Worm (Caenorhabditis elegans) whole organism, mixed stage, embryonic: ENCODE data around the gene spo-11.

Experiments used
- M03D4.4 ChIP-seq: sonication (generic microtip); optimal IDR thresholded peaks from 2 replicates; lab custom pipeline; 2017; ENCODE audit warnings: mild to moderate bottlenecking, missing genetic modification characterization, missing compliant biosample characterization
- ceh-83 ChIP-seq: fragments of 200-800 bp; sonication (Bioruptor generic); optimal IDR thresholded peaks from 2 replicates; lab custom pipeline; 2018; ENCODE audit warnings: mild to moderate bottlenecking, missing genetic modification characterization, missing compliant biosample characterization
- ces-1 ChIP-seq: fragments of 150-350 bp; optimal IDR thresholded peaks from 2 replicates; lab custom pipeline; 2014; ENCODE audit warnings: missing biosample characterization, missing genetic modification reagents, missing genetic modification characterization
- lin-32 ChIP-seq: fragments of 200-800 bp; sonication (Bioruptor generic); optimal IDR thresholded peaks from 2 replicates; lab custom pipeline; 2018; ENCODE audit warnings: mild to moderate bottlenecking, missing genetic modification characterization, missing compliant biosample characterization
- mab-5 ChIP-seq: fragments of 150-350 bp; optimal IDR thresholded peaks from 2 replicates; lab custom pipeline; 2014; ENCODE audit warnings: missing biosample characterization, missing genetic modification characterization
- mep-1 ChIP-seq: fragments of 150-350 bp; optimal IDR thresholded peaks from 2 replicates; lab custom pipeline; 2017; ENCODE audit warnings: missing biosample characterization, missing genetic modification reagents, missing genetic modification characterization, inconsistent platforms
- nhr-28 ChIP-seq: fragments of 150-350 bp; optimal IDR thresholded peaks from 2 replicates; lab custom pipeline; 2014; ENCODE audit warnings: missing biosample characterization, missing genetic modification characterization
- sptf-1 ChIP-seq: sonication (generic microtip); optimal IDR thresholded peaks from 2 replicates; lab custom pipeline; 2017; ENCODE audit warnings: mild to moderate bottlenecking, missing genetic modification characterization, moderate library complexity, missing compliant biosample characterization
- tbx-8 ChIP-seq: fragments of 200-800 bp; sonication (Bioruptor generic); optimal IDR thresholded peaks from 2 replicates; lab custom pipeline; 2018; ENCODE audit warnings: mild to moderate bottlenecking, missing genetic modification characterization, moderate library complexity, missing compliant biosample characterization
- zip-8 ChIP-seq: fragments of 150-350 bp; optimal IDR thresholded peaks from 2 replicates; lab custom pipeline; 2014; ENCODE audit warnings: missing biosample characterization, missing genetic modification characterization

Gene spo-11

DNA sequence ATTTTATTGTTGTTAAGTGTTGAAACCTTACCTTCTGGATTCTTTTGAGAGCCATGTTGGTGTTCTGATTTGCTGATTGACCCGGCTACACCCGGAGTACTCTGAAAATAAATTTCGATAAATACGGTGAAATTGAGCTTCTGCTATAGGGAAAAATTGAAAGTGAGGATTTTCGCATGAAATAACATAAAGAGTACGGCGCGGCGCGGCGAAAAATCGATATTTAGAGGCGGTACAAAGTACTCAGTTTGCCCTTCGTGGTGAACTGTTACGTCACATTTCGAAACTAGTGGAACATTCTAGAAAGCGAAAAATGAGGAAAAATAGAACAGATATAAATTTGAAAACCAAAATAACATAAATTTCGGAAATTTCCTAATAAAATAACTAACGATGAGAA lies 42.5 kb downstream of the spo-11 start, which contains the start of gene let-70:
TSS of gene let-70 (minus strand) at position 101 of the 400 bp plus-strand sequence.
- TF ChIP-seq ceh-83 (GFP tag; lab: Kevin White, UChicago) = no peak
- TF ChIP-seq zip-8 = peak; percentile 14

DNA sequence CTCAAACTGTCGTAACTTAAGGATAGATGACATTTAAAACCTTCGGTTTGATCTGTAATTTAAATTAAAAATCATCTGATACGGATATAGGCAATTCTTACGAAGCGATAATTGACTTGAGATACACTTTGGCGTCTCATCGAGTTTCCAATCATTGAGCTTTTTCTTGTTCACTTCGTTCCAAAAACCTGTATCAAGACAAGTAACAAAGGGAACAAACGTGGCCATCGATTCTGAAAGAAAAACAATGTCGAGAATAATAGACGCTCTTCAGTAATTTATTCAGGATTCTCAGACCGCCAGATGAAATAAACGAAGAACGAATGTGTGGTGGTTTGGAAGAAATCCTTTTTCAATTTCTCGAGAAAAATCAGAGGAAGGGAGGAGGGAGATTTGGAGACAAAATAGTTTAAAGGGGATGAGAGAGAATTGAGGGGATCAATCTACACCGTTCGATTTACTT lies 43.8 kb downstream of the spo-11 start, which contains the start of gene atg-7:
TSS of gene atg-7 (minus strand) at position 233 of the 463 bp plus-strand sequence.
- TF ChIP-seq ceh-83 (GFP tag; lab: Kevin White, UChicago) (no peak), ces-1 (GFP tag; lab: Kevin White, UChicago) (peak; percentile 14), tbx-8 (GFP tag; lab: Kevin White, UChicago) (no peak)

DNA sequence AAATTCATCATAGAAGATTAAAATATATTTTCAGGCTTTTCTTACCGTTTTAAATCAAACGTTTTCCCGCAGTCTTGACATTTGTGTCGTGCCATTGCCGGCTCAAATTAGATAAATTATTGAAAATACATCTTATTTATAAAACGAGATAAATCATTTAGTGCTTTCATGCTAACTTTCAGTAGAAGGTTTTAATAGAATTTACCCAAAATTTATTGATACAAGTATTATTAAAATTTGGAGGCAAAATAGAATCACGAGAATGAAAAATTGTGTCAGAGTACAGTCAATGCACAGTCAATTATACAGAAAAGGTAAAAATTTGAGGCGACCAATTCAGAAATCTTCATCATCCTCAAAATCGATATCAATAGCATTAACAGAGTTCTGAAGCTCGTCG lies 46.2 kb downstream of the spo-11 start, which contains the start of gene Y5F2A.4:
TSS of gene Y5F2A.4 (minus strand) at position 101 of the 400 bp plus-strand sequence.
- TF ChIP-seq sptf-1 (tag; lab: Kevin White, UChicago) = no peak
- no peak for TF ChIP-seq M03D4.4 (tag; lab: Kevin White, UChicago)
- TF ChIP-seq lin-32 (GFP tag; lab: Kevin White, UChicago) = no peak
- TF ChIP-seq mep-1 (tag; lab: Kevin White, UChicago) = no peak
- TF ChIP-seq tbx-8 (GFP tag; lab: Kevin White, UChicago) = no peak
- no peak for TF ChIP-seq ceh-83 (GFP tag; lab: Kevin White, UChicago)
- TF ChIP-seq mab-5 (tag; lab: Kevin White, UChicago) = no peak
- no peak for TF ChIP-seq nhr-28 (tag; lab: Kevin White, UChicago)
- TF ChIP-seq, all 35 proteins: peak for 0
